Fruit fly (Drosophila melanogaster) whole organism, embryonic: Measurements from ENCODE around the gene Ciz1.
A peak's percentile ranks its signal among the peaks of the same experiment; 100 is the strongest.

ENCODE experiments used
- Bgb ChIP-seq: fragments of 200-800 bp; sonication (Bioruptor generic); IDR thresholded peaks from 2 replicates; pipeline ENCODE4 v1.3.6; 2022; ENCODE audit warnings: missing biosample characterization, missing genetic modification characterization; ENCODE audit not compliant: partially characterized antibody
- BtbVII ChIP-seq: fragments of 200-800 bp; sonication (Bioruptor generic); optimal IDR thresholded peaks from 3 replicates; lab custom pipeline; 2017; ENCODE audit warnings: missing biosample characterization, mild to moderate bottlenecking, missing genetic modification characterization
- C15 ChIP-seq: fragments of 200-800 bp; sonication (Bioruptor generic); IDR thresholded peaks from 3 replicates; pipeline ENCODE4 v1.3.6; 2022; ENCODE audit warnings: missing biosample characterization, missing genetic modification characterization
- CG1024 ChIP-seq: fragments of 200-800 bp; sonication (Bioruptor generic); IDR thresholded peaks from 2 replicates; pipeline ENCODE4 v1.3.6; 2022; ENCODE audit warnings: missing biosample characterization, missing genetic modification characterization
- CG10431 ChIP-seq: fragments of 200-800 bp; sonication (Bioruptor generic); optimal IDR thresholded peaks from 3 replicates; lab custom pipeline; 2018; ENCODE audit warnings: missing biosample characterization, mild to moderate bottlenecking, missing genetic modification characterization
- CG10654 ChIP-seq: fragments of 200-800 bp; sonication (Bioruptor generic); optimal IDR thresholded peaks from 2 replicates; lab custom pipeline; 2016; ENCODE audit warnings: missing biosample characterization, missing genetic modification characterization
- CG11085 ChIP-seq: fragments of 200-800 bp; sonication (Bioruptor generic); IDR thresholded peaks from 2 replicates; pipeline ENCODE4 v1.3.6; 2022; ENCODE audit warnings: missing biosample characterization, missing genetic modification characterization
- CG11456 ChIP-seq: fragments of 200-800 bp; sonication (Bioruptor generic); IDR thresholded peaks from 3 replicates; pipeline ENCODE4 v1.3.6; 2022; ENCODE audit warnings: missing biosample characterization, missing genetic modification characterization
- CG12769 ChIP-seq: fragments of 200-800 bp; sonication (Bioruptor generic); optimal IDR thresholded peaks from 2 replicates; lab custom pipeline; 2019; ENCODE audit warnings: missing biosample characterization, mild to moderate bottlenecking, missing genetic modification characterization, moderate library complexity
- CG12942 ChIP-seq: fragments of 200-800 bp; sonication (Bioruptor generic); optimal IDR thresholded peaks from 3 replicates; lab custom pipeline; 2016; ENCODE audit warnings: missing biosample characterization, missing genetic modification characterization
- CG13424 ChIP-seq: fragments of 200-800 bp; sonication (Bioruptor generic); optimal IDR thresholded peaks from 2 replicates; lab custom pipeline; 2019; ENCODE audit warnings: missing biosample characterization, mild to moderate bottlenecking, missing genetic modification characterization, moderate library complexity
- CG14860 ChIP-seq: fragments of 200-800 bp; sonication (Bioruptor generic); IDR thresholded peaks from 3 replicates; pipeline ENCODE4 v1.3.6; 2022; ENCODE audit warnings: missing biosample characterization, missing genetic modification characterization; ENCODE audit not compliant: partially characterized antibody
- CG16779 ChIP-seq: fragments of 200-800 bp; sonication (Bioruptor generic); IDR thresholded peaks from 2 replicates; pipeline ENCODE4 v1.3.6; 2022; ENCODE audit warnings: missing biosample characterization, missing genetic modification characterization
- CG18764 ChIP-seq: fragments of 200-800 bp; sonication (Bioruptor generic); optimal IDR thresholded peaks from 3 replicates; lab custom pipeline; 2016; ENCODE audit warnings: missing biosample characterization, missing genetic modification characterization
- CG3065 ChIP-seq: fragments of 200-800 bp; sonication (Bioruptor generic); optimal IDR thresholded peaks from 2 replicates; lab custom pipeline; 2016; ENCODE audit warnings: missing biosample characterization, missing genetic modification characterization
- CG32532 ChIP-seq: fragments of 200-800 bp; sonication (Bioruptor generic); IDR thresholded peaks from 2 replicates; pipeline ENCODE4 v1.3.6; 2022; ENCODE audit warnings: missing biosample characterization, missing genetic modification characterization
- CG34224 ChIP-seq: fragments of 200-800 bp; sonication (Bioruptor generic); IDR thresholded peaks from 3 replicates; pipeline ENCODE4 v1.3.6; 2022; ENCODE audit warnings: missing biosample characterization, missing genetic modification characterization; ENCODE audit not compliant: partially characterized antibody
- CG4328 ChIP-seq: fragments of 200-800 bp; sonication (Bioruptor generic); optimal IDR thresholded peaks from 3 replicates; lab custom pipeline; 2017; ENCODE audit warnings: missing biosample characterization, missing genetic modification reagents, missing genetic modification characterization
- CG5180 ChIP-seq: fragments of 200-800 bp; sonication (Bioruptor generic); optimal IDR thresholded peaks from 3 replicates; lab custom pipeline; 2017; ENCODE audit warnings: missing biosample characterization, missing genetic modification characterization, mild to moderate bottlenecking, moderate library complexity, missing genetic modification reagents
- CG5245 ChIP-seq: fragments of 200-800 bp; sonication (Bioruptor generic); optimal IDR thresholded peaks from 3 replicates; lab custom pipeline; 2016; ENCODE audit warnings: missing biosample characterization, missing genetic modification characterization
- CG7357 ChIP-seq: fragments of 200-800 bp; sonication (Bioruptor generic); IDR thresholded peaks from 3 replicates; pipeline ENCODE4 v1.3.6; 2022; ENCODE audit warnings: missing biosample characterization, missing genetic modification characterization
- CTCF ChIP-seq: fragments of 200-800 bp; sonication (Bioruptor generic); optimal IDR thresholded peaks from 2 replicates; lab custom pipeline; 2017; ENCODE audit warnings: missing biosample characterization, mild to moderate bottlenecking, missing genetic modification characterization, moderate library complexity
- CoRest ChIP-seq: fragments of 200-800 bp; sonication (Bioruptor generic); optimal IDR thresholded peaks from 3 replicates; lab custom pipeline; 2018; ENCODE audit warnings: missing biosample characterization, mild to moderate bottlenecking, missing genetic modification characterization, moderate library complexity
- Dbx ChIP-seq: fragments of 200-800 bp; sonication (Bioruptor generic); IDR thresholded peaks from 3 replicates; pipeline ENCODE4 v1.3.6; 2022; ENCODE audit warnings: missing biosample characterization, missing genetic modification characterization
- ERR ChIP-seq: fragments of 200-800 bp; sonication (Bioruptor generic); optimal IDR thresholded peaks from 2 replicates; lab custom pipeline; 2016; ENCODE audit warnings: missing biosample characterization, missing genetic modification characterization
- HLH54F ChIP-seq: fragments of 200-800 bp; sonication (Bioruptor generic); optimal IDR thresholded peaks from 3 replicates; lab custom pipeline; 2016; ENCODE audit warnings: missing biosample characterization, missing genetic modification characterization
- HLHmδ ChIP-seq: fragments of 200-800 bp; sonication (Bioruptor generic); optimal IDR thresholded peaks from 2 replicates; lab custom pipeline; 2018; ENCODE audit warnings: missing biosample characterization, mild to moderate bottlenecking, missing genetic modification characterization, moderate library complexity
- Nf-YB ChIP-seq: fragments of 200-800 bp; sonication (Bioruptor generic); optimal IDR thresholded peaks from 3 replicates; lab custom pipeline; 2019; ENCODE audit warnings: missing biosample characterization, mild to moderate bottlenecking, missing genetic modification characterization, moderate library complexity
- NfI ChIP-seq: fragments of 200-800 bp; sonication (Bioruptor generic); optimal IDR thresholded peaks from 3 replicates; lab custom pipeline; 2018; ENCODE audit warnings: missing biosample characterization, mild to moderate bottlenecking, missing genetic modification characterization, moderate library complexity
- Rx ChIP-seq: fragments of 200-800 bp; sonication (Bioruptor generic); IDR thresholded peaks from 2 replicates; pipeline ENCODE4 v1.3.6; 2022; ENCODE audit warnings: missing biosample characterization, missing genetic modification characterization
- Trl ChIP-seq, 3 experiments: fragments of >200 bp in 2 of 3; fragments of 200-800 bp in 1 of 3; sonication (Bioruptor generic) in 1 of 3; optimal IDR thresholded peaks; 2 replicates in 1 of 3; 3 replicates in 2 of 3; lab custom pipeline; 2016 to 2017; ENCODE audit warnings: missing biosample characterization in 1 of 3, missing genetic modification characterization in 1 of 3
- ac ChIP-seq: fragments of 200-800 bp; sonication (Bioruptor generic); optimal IDR thresholded peaks from 3 replicates; lab custom pipeline; 2017; ENCODE audit warnings: missing biosample characterization, mild to moderate bottlenecking, missing genetic modification characterization
- ara ChIP-seq: fragments of 200-800 bp; sonication (Bioruptor generic); IDR thresholded peaks from 2 replicates; pipeline ENCODE4 v1.3.6; 2022; ENCODE audit warnings: missing biosample characterization, missing genetic modification characterization
- cato ChIP-seq: fragments of 200-800 bp; sonication (Bioruptor generic); optimal IDR thresholded peaks from 2 replicates; lab custom pipeline; 2016; ENCODE audit warnings: missing biosample characterization, missing genetic modification characterization, borderline replicate concordance
- dati ChIP-seq: fragments of 200-800 bp; sonication (Bioruptor generic); IDR thresholded peaks from 2 replicates; pipeline ENCODE4 v1.3.6; 2022; ENCODE audit warnings: missing biosample characterization, missing genetic modification characterization
- ems ChIP-seq: fragments of 200-800 bp; sonication (Bioruptor generic); optimal IDR thresholded peaks from 3 replicates; lab custom pipeline; 2016; ENCODE audit warnings: missing biosample characterization, missing genetic modification characterization
- gcm2 ChIP-seq: fragments of 200-800 bp; sonication (Bioruptor generic); optimal IDR thresholded peaks from 2 replicates; lab custom pipeline; 2016; ENCODE audit warnings: missing biosample characterization, missing genetic modification characterization
- gsb ChIP-seq: fragments of 200-800 bp; sonication (Bioruptor generic); IDR thresholded peaks from 2 replicates; pipeline ENCODE4 v1.3.6; 2022; ENCODE audit warnings: missing biosample characterization, missing genetic modification characterization
- gsb-n ChIP-seq: fragments of 200-800 bp; sonication (Bioruptor generic); optimal IDR thresholded peaks from 3 replicates; lab custom pipeline; 2018; ENCODE audit warnings: missing biosample characterization, mild to moderate bottlenecking, missing genetic modification characterization
- hbn ChIP-seq: fragments of 200-800 bp; sonication (Bioruptor generic); IDR thresholded peaks from 2 replicates; pipeline ENCODE4 v1.3.6; 2022; ENCODE audit warnings: missing biosample characterization, missing genetic modification characterization; ENCODE audit not compliant: partially characterized antibody
- hkb ChIP-seq, 2 experiments: fragments of 200-800 bp in 1 of 2; fragments of >200 bp in 1 of 2; sonication (Bioruptor generic) in 1 of 2; IDR thresholded peaks in 1 of 2; optimal IDR thresholded peaks in 1 of 2; 2 replicates each; pipeline versions ENCODE4 v1.3.6 to Lab custom; 2017 to 2022; ENCODE audit warnings: missing biosample characterization in 1 of 2, missing genetic modification characterization in 1 of 2
- kay ChIP-seq: fragments of 200-800 bp; sonication (Bioruptor generic); optimal IDR thresholded peaks from 2 replicates; lab custom pipeline; 2016; ENCODE audit warnings: missing biosample characterization, missing genetic modification characterization
- lmd ChIP-seq: fragments of 200-800 bp; sonication (Bioruptor generic); IDR thresholded peaks from 2 replicates; pipeline ENCODE4 v1.3.6; 2022; ENCODE audit warnings: missing biosample characterization, missing genetic modification characterization
- onecut ChIP-seq: fragments of 200-800 bp; sonication (Bioruptor generic); IDR thresholded peaks from 2 replicates; pipeline ENCODE4 v1.3.6; 2022; ENCODE audit warnings: missing biosample characterization, missing genetic modification characterization
- pzg ChIP-seq: fragments of 200-800 bp; sonication (Bioruptor generic); optimal IDR thresholded peaks from 3 replicates; lab custom pipeline; 2018; ENCODE audit warnings: missing biosample characterization, mild to moderate bottlenecking, missing genetic modification characterization, moderate library complexity
- seq ChIP-seq: fragments of 200-800 bp; sonication (Bioruptor generic); IDR thresholded peaks from 2 replicates; pipeline ENCODE4 v1.3.6; 2022; ENCODE audit warnings: missing biosample characterization, missing genetic modification characterization
- tio ChIP-seq: fragments of 200-800 bp; sonication (Bioruptor generic); optimal IDR thresholded peaks from 2 replicates; lab custom pipeline; 2017; ENCODE audit warnings: missing biosample characterization, missing genetic modification characterization, inconsistent platforms
- vvl ChIP-seq: fragments of 200-800 bp; sonication (Bioruptor generic); IDR thresholded peaks from 2 replicates; pipeline ENCODE4 v1.3.6; 2022; ENCODE audit warnings: missing biosample characterization, missing genetic modification characterization
- zfh1 ChIP-seq: fragments of 200-800 bp; sonication (Bioruptor generic); IDR thresholded peaks from 3 replicates; pipeline ENCODE4 v1.3.6; 2022; ENCODE audit warnings: missing biosample characterization, missing genetic modification characterization

Ciz1 gene

DNA sequence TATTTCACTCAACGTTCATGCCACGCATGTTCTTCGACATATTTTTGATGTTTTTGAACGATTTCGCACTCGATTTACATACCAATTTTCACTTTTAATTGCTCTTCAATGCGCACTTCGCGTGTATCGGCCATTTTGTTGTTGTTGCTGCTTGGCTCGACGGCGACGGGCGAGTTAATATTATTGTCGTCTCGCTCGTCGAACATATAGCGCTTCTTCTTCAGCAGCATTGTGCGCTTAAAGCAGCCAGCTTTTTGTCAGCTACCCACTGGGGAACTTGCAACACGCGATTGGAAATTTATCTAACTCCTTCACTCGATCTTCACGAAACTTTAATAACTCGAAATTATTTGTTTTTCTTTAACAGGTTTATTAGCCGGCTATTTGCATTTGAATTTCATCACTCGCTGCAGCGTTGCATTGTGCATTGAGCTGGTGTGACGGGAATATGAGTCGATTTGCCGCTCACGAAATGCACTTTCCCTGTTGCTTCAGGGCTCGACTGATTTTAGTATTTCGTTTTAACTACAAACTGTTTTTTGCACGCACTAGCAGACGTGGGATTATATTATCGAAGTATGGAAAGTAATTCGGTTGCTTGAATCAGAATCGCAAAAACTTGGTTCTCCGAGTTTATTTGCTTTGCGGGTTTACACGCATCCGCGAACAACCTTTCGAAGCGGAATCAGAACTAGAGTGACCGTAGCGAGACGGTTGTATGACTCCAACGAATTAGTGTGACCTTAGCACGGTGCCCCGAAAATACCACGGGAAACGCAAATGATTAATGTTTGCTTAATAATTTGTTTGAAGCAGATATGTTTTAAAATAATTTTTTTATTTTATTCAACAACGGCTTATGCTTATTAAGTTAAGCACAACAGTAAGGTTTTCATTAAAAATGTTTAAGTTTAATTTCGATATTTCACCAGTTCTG, 9.6 kb upstream of the Ciz1 start, which contains the start of gene RasGAP1 (continued):
- peak; percentile 51 for TF ChIP-seq vvl (GFP tag; lab: Robert Waterston, UW)
- no peak; the same call in 1 of the 2 replicates for TF ChIP-seq hbn
- peak; percentile 7 for TF ChIP-seq CoRest (tag; lab: Kevin White, UChicago)
- no peak for TF ChIP-seq CG14860 (GFP tag; lab: Robert Waterston, UW)
- TF ChIP-seq onecut (GFP tag; lab: Robert Waterston, UW): no peak
- no peak for TF ChIP-seq Trl (optimal IDR thresholded peaks at IDR 0.05; lab: Kevin White, UChicago)
- no peak for TF ChIP-seq Trl (GFP tag; optimal IDR thresholded peaks at IDR 0.05; lab: Kevin White, UChicago)
- no peak for TF ChIP-seq ara
- TF ChIP-seq hkb (optimal IDR thresholded peaks at IDR 0.05; lab: Kevin White, UChicago): no peak
- no peak for TF ChIP-seq hkb (GFP tag; IDR thresholded peaks at IDR 0.05; lab: Robert Waterston, UW)
- TF ChIP-seq CG5245: no peak
- no peak for TF ChIP-seq CG11085 (GFP tag; lab: Robert Waterston, UW)
- no peak for TF ChIP-seq CG18764 (GFP tag; lab: Kevin White, UChicago)
- peak; percentile 46 for TF ChIP-seq CG5180 (GFP tag; lab: Kevin White, UChicago)
- no peak for TF ChIP-seq CG10654 (GFP tag; lab: Kevin White, UChicago)
- TF ChIP-seq CG12769: peak; percentile 27
- no peak for TF ChIP-seq gsb (GFP tag; lab: Robert Waterston, UW)
- peak; percentile 5 for TF ChIP-seq CTCF
- no peak for TF ChIP-seq dati (GFP tag; lab: Robert Waterston, UW)
- TF ChIP-seq ac: no peak
- peak; percentile 66 for TF ChIP-seq pzg (GFP tag; lab: Kevin White, UChicago)
- TF ChIP-seq CG10431 (GFP tag; lab: Kevin White, UChicago): no peak
- TF ChIP-seq HLHmδ (GFP tag; lab: Kevin White, UChicago): peak; percentile 47
- no peak for TF ChIP-seq CG13424 (tag; lab: Kevin White, UChicago)
- TF ChIP-seq Nf-YB: no peak
- TF ChIP-seq ERR (GFP tag; lab: Kevin White, UChicago): no peak
- no peak for TF ChIP-seq gsb-n (tag; lab: Kevin White, UChicago)
- no peak for TF ChIP-seq cato
- TF ChIP-seq CG3065 (GFP tag; lab: Kevin White, UChicago): no peak
- TF ChIP-seq seq (GFP tag; lab: Robert Waterston, UW): no peak
- no peak for TF ChIP-seq kay (GFP tag; lab: Kevin White, UChicago)
- TF ChIP-seq CG1024 (GFP tag; lab: Robert Waterston, UW): no peak
- no peak for TF ChIP-seq ems (GFP tag; lab: Kevin White, UChicago)
- TF ChIP-seq CG16779 (GFP tag; lab: Robert Waterston, UW): no peak
- no peak for TF ChIP-seq lmd (GFP tag; lab: Robert Waterston, UW)
- no peak for TF ChIP-seq BtbVII
- no peak for TF ChIP-seq tio (GFP tag; lab: Kevin White, UChicago)
- no peak for TF ChIP-seq CG12942
- no peak for TF ChIP-seq CG11456 (GFP tag; lab: Robert Waterston, UW)
- peak; percentile 4 for TF ChIP-seq HLH54F (GFP tag; lab: Kevin White, UChicago)
- TF ChIP-seq gcm2 (GFP tag; lab: Kevin White, UChicago): no peak
- no peak; the same call in 1 of the 2 replicates for TF ChIP-seq Bgb (GFP tag; lab: Robert Waterston, UW)
- TF ChIP-seq CG4328: no peak
- TF ChIP-seq CG32532 (GFP tag; lab: Robert Waterston, UW): no peak
- no peak for TF ChIP-seq Rx (GFP tag; lab: Robert Waterston, UW)
- no peak for TF ChIP-seq NfI
- TF ChIP-seq Dbx (GFP tag; lab: Robert Waterston, UW): no peak
- TF ChIP-seq CG34224 (GFP tag; lab: Robert Waterston, UW): 0 out of 3 replicates have a peak, but pooled peaks have one; percentile 16
- no peak for TF ChIP-seq C15
- peak; percentile 37; the same call in 1 of the 3 replicates for TF ChIP-seq zfh1 (GFP tag; lab: Robert Waterston, UW)
- no peak for TF ChIP-seq CG7357 (GFP tag; lab: Robert Waterston, UW)
